Fruit fly (Drosophila melanogaster): ENCODE results near the gene inaF-D.

Gene inaF-D

dm6 chrX:11685918-11686640 is 42.8 kb downstream of the inaF-D start:
- peak; percentile 76 for TF ChIP-seq CG8119 (GFP tag; IDR thresholded peaks at IDR 0.05)
- peak; percentile 67 for TF ChIP-seq Hr39 (GFP tag; optimal IDR thresholded peaks at IDR 0.05)
- TF ChIP-seq CG8632 (GFP tag; optimal IDR thresholded peaks at IDR 0.05), result peak; percentile 71
- peak; percentile 69 for TF ChIP-seq cyc (GFP tag; optimal IDR thresholded peaks at IDR 0.05)
- TF ChIP-seq CG6792 (GFP tag; optimal IDR thresholded peaks at IDR 0.05), result peak; percentile 79
- TF ChIP-seq CG11294 (GFP tag; IDR thresholded peaks at IDR 0.05), result no peak
- peak; percentile 83 for TF ChIP-seq achi (GFP tag; optimal IDR thresholded peaks at IDR 0.05)
- TF ChIP-seq CG11902 (GFP tag; optimal IDR thresholded peaks at IDR 0.05), result peak; percentile 55
- TF ChIP-seq lz (GFP tag; optimal IDR thresholded peaks at IDR 0.05), result peak; percentile 77
- TF ChIP-seq CG9139 (GFP tag; optimal IDR thresholded peaks at IDR 0.05), result peak; percentile 60
- peak; percentile 53; the same call in 1 of the 3 replicates for TF ChIP-seq CG6163 (GFP tag; IDR thresholded peaks at IDR 0.05)
- peak; percentile 31 for TF ChIP-seq CG6854 (GFP tag; optimal IDR thresholded peaks at IDR 0.05)
- peak; percentile 43 for TF ChIP-seq CG4318 (GFP tag; optimal IDR thresholded peaks at IDR 0.05)
- TF ChIP-seq CG11762 (GFP tag; optimal IDR thresholded peaks at IDR 0.05; ENCODE audit: insufficient read depth), result peak; percentile 56
- peak; percentile 70 for TF ChIP-seq Sox102F (GFP tag; optimal IDR thresholded peaks at IDR 0.05)
- TF ChIP-seq Lpt (GFP tag; optimal IDR thresholded peaks at IDR 0.05), result peak; percentile 67
- TF ChIP-seq spab (GFP tag; optimal IDR thresholded peaks at IDR 0.05), result peak; percentile 81
- peak; percentile 68 for TF ChIP-seq vri (GFP tag; optimal IDR thresholded peaks at IDR 0.05)
- peak; percentile 68 for TF ChIP-seq CG3919 (GFP tag; optimal IDR thresholded peaks at IDR 0.05)
- TF ChIP-seq CG16779 (tag; optimal IDR thresholded peaks at IDR 0.05), result peak; percentile 55
- peak; percentile 49 for TF ChIP-seq CG6276 (GFP tag; optimal IDR thresholded peaks at IDR 0.05)
- TF ChIP-seq net (GFP tag; optimal IDR thresholded peaks at IDR 0.05), result peak; percentile 59
- TF ChIP-seq Hr38 (GFP tag; optimal IDR thresholded peaks at IDR 0.05), result no peak
- peak; percentile 67 for TF ChIP-seq CG31627 (GFP tag; optimal IDR thresholded peaks at IDR 0.05)
- peak; percentile 59 for TF ChIP-seq Ets21C (GFP tag; optimal IDR thresholded peaks at IDR 0.05)
- TF ChIP-seq svp (GFP tag), result peak; percentile 80
- TF ChIP-seq Eip78C (GFP tag), result peak; percentile 91
- TF ChIP-seq Gug (GFP tag; IDR thresholded peaks at IDR 0.05), result no peak
- TF ChIP-seq eg (GFP tag; IDR thresholded peaks at IDR 0.05), result no peak
- peak; percentile 62; the same call in 1 of the 2 replicates for TF ChIP-seq CG15336 (GFP tag; IDR thresholded peaks at IDR 0.05)
- peak; percentile 87 for TF ChIP-seq CG6808 (GFP tag; optimal IDR thresholded peaks at IDR 0.05)
- peak; percentile 81 for TF ChIP-seq CG34406 (GFP tag; optimal IDR thresholded peaks at IDR 0.05)
- peak; percentile 90 for TF ChIP-seq CG10631 (GFP tag; optimal IDR thresholded peaks at IDR 0.05)
- peak; percentile 78 for TF ChIP-seq pdm3 (GFP tag; optimal IDR thresholded peaks at IDR 0.05)
- no peak for TF ChIP-seq Met (GFP tag; optimal IDR thresholded peaks at IDR 0.05)
- TF ChIP-seq fkh (GFP tag; optimal IDR thresholded peaks at IDR 0.05), result peak; percentile 94
- TF ChIP-seq Hr4 (GFP tag; optimal IDR thresholded peaks at IDR 0.05), result peak; percentile 22
- TF ChIP-seq Smox (GFP tag; optimal IDR thresholded peaks at IDR 0.05), result peak; percentile 82
- TF ChIP-seq OdsH (GFP tag; optimal IDR thresholded peaks at IDR 0.05), result peak; percentile 82
- peak; percentile 83 for TF ChIP-seq topi (GFP tag; optimal IDR thresholded peaks at IDR 0.05)
- TF ChIP-seq CG7368 (GFP tag; optimal IDR thresholded peaks at IDR 0.05), result peak; percentile 68
- TF ChIP-seq Eip75B (GFP tag; optimal IDR thresholded peaks at IDR 0.05), result peak; percentile 69
- TF ChIP-seq Sox15 (GFP tag; optimal IDR thresholded peaks at IDR 0.05), result peak; percentile 54
- peak; percentile 52 for TF ChIP-seq CG1621 (tag; optimal IDR thresholded peaks at IDR 0.05)
- TF ChIP-seq CG3032 (tag; optimal IDR thresholded peaks at IDR 0.05), result peak; percentile 87
- peak; percentile 66 for TF ChIP-seq Sox14 (GFP tag; optimal IDR thresholded peaks at IDR 0.05)
- peak; percentile 48 to 72 for TF ChIP-seq salr (GFP tag; optimal IDR thresholded peaks at IDR 0.05)
- peak; percentile 87 for TF ChIP-seq fd59A (GFP tag; optimal IDR thresholded peaks at IDR 0.05)
- TF ChIP-seq Ets96B (tag; optimal IDR thresholded peaks at IDR 0.05), result peak; percentile 87
- no peak for TF ChIP-seq fd85E (GFP tag; optimal IDR thresholded peaks at IDR 0.05)
- TF ChIP-seq ss (GFP tag; optimal IDR thresholded peaks at IDR 0.05), result peak; percentile 64 to 89
